Worm (Caenorhabditis elegans) whole organism, L3 larva: ENCODE results near the gene unc-2.

ENCODE experiments used
- R02D3.7 ChIP-seq: fragments of 150-350 bp; optimal IDR thresholded peaks from 2 replicates; lab custom pipeline; 2014; ENCODE audit warnings: missing biosample characterization, missing genetic modification characterization
- ZK546.5 ChIP-seq: sonication (generic microtip); optimal IDR thresholded peaks from 2 replicates; lab custom pipeline; 2017; ENCODE audit warnings: missing biosample characterization, missing genetic modification characterization
- ama-1 ChIP-seq: fragments of 150-350 bp; optimal IDR thresholded peaks from 2 replicates; lab custom pipeline; 2018
- ceh-82 ChIP-seq: fragments of 150-350 bp; optimal IDR thresholded peaks from 2 replicates; lab custom pipeline; 2014; ENCODE audit warnings: missing biosample characterization, missing genetic modification characterization
- ceh-9 ChIP-seq: sonication (generic microtip); optimal IDR thresholded peaks from 2 replicates; lab custom pipeline; 2018; ENCODE audit warnings: missing biosample characterization, missing genetic modification characterization
- egl-27 ChIP-seq: sonication (generic microtip); optimal IDR thresholded peaks from 4 replicates; lab custom pipeline; 2017; ENCODE audit warnings: missing biosample characterization, missing genetic modification reagents, missing genetic modification characterization
- egl-5 ChIP-seq: fragments of 150-350 bp; optimal IDR thresholded peaks from 2 replicates; lab custom pipeline; 2017; ENCODE audit warnings: missing biosample characterization, missing genetic modification reagents, missing genetic modification characterization, inconsistent platforms
- elt-2 ChIP-seq: sonication (generic microtip); optimal IDR thresholded peaks from 2 replicates; lab custom pipeline; 2016; ENCODE audit warnings: missing genetic modification reagents, mild to moderate bottlenecking, missing genetic modification characterization, missing compliant biosample characterization
- elt-3 ChIP-seq, 3 experiments: fragments of 150-350 bp in 1 of 3; sonication (generic microtip) in 2 of 3; optimal IDR thresholded peaks; 2 replicates in 2 of 3; 4 replicates in 1 of 3; lab custom pipeline; 2014 to 2017; ENCODE audit warnings: missing biosample characterization in 3 of 3, missing genetic modification characterization in 3 of 3
- fkh-10 ChIP-seq: sonication (generic microtip); optimal IDR thresholded peaks from 2 replicates; lab custom pipeline; 2017; ENCODE audit warnings: missing biosample characterization, missing genetic modification reagents, missing genetic modification characterization
- fkh-2 ChIP-seq: fragments of 150-350 bp; optimal IDR thresholded peaks from 2 replicates; lab custom pipeline; 2014; ENCODE audit warnings: missing biosample characterization, missing genetic modification reagents, missing genetic modification characterization
- fos-1 ChIP-seq: fragments of 150-350 bp; optimal IDR thresholded peaks from 2 replicates; lab custom pipeline; 2014; ENCODE audit warnings: missing biosample characterization, missing genetic modification characterization
- hmg-11 ChIP-seq: sonication (generic microtip); optimal IDR thresholded peaks from 2 replicates; lab custom pipeline; 2016; ENCODE audit warnings: missing genetic modification characterization, missing compliant biosample characterization
- jun-1 ChIP-seq: fragments of 150-350 bp; optimal IDR thresholded peaks from 2 replicates; lab custom pipeline; 2014; ENCODE audit warnings: missing biosample characterization, missing genetic modification reagents, missing genetic modification characterization
- lin-39 ChIP-seq: fragments of 150-350 bp; optimal IDR thresholded peaks from 2 replicates; lab custom pipeline; 2018; ENCODE audit warnings: missing biosample characterization, missing genetic modification reagents, missing genetic modification characterization
- lsy-12 ChIP-seq: sonication (generic microtip); optimal IDR thresholded peaks from 2 replicates; lab custom pipeline; 2016; ENCODE audit warnings: mild to moderate bottlenecking, missing genetic modification characterization, missing compliant biosample characterization
- mdl-1 ChIP-seq: fragments of 150-350 bp; optimal IDR thresholded peaks from 2 replicates; lab custom pipeline; 2014; ENCODE audit warnings: missing biosample characterization, missing genetic modification characterization
- mml-1 ChIP-seq: fragments of 150-350 bp; sonication (generic microtip); optimal IDR thresholded peaks from 3 replicates; lab custom pipeline; 2014; ENCODE audit warnings: missing biosample characterization, missing genetic modification characterization
- nhr-12 ChIP-seq: fragments of 150-350 bp; optimal IDR thresholded peaks from 2 replicates; lab custom pipeline; 2014; ENCODE audit warnings: missing biosample characterization, missing genetic modification characterization
- nhr-23 ChIP-seq: fragments of 150-350 bp; optimal IDR thresholded peaks from 2 replicates; lab custom pipeline; 2014; ENCODE audit warnings: missing biosample characterization, missing genetic modification reagents, missing genetic modification characterization
- nhr-237 ChIP-seq: fragments of 150-350 bp; optimal IDR thresholded peaks from 2 replicates; lab custom pipeline; 2014; ENCODE audit warnings: missing biosample characterization, missing genetic modification characterization
- nhr-25 ChIP-seq: sonication (generic microtip); optimal IDR thresholded peaks from 2 replicates; lab custom pipeline; 2017; ENCODE audit warnings: missing biosample characterization, missing genetic modification characterization
- nhr-28 ChIP-seq: fragments of 150-350 bp; optimal IDR thresholded peaks from 2 replicates; lab custom pipeline; 2014; ENCODE audit warnings: missing biosample characterization, missing genetic modification characterization
- nhr-43 ChIP-seq: sonication (generic microtip); optimal IDR thresholded peaks from 2 replicates; lab custom pipeline; 2016; ENCODE audit warnings: mild to moderate bottlenecking, missing genetic modification characterization, missing compliant biosample characterization; ENCODE audit not compliant: poor library complexity, severe bottlenecking
- nhr-76 ChIP-seq: fragments of 150-350 bp; sonication (generic microtip); optimal IDR thresholded peaks from 5 replicates; lab custom pipeline; 2014; ENCODE audit warnings: missing biosample characterization, missing genetic modification characterization
- pha-4 ChIP-seq: fragments of 150-350 bp; optimal IDR thresholded peaks from 2 replicates; lab custom pipeline; 2014; ENCODE audit warnings: missing biosample characterization, missing genetic modification reagents, missing genetic modification characterization
- pqm-1 ChIP-seq: fragments of 150-350 bp; optimal IDR thresholded peaks from 2 replicates; lab custom pipeline; 2017; ENCODE audit warnings: missing biosample characterization, missing genetic modification characterization, inconsistent platforms
- sea-2 ChIP-seq: fragments of 150-350 bp; sonication (generic microtip); optimal IDR thresholded peaks from 4 replicates; lab custom pipeline; 2014; ENCODE audit warnings: missing biosample characterization, missing genetic modification reagents, missing genetic modification characterization
- unc-39 ChIP-seq: sonication (generic microtip); optimal IDR thresholded peaks from 4 replicates; lab custom pipeline; 2017; ENCODE audit warnings: missing biosample characterization, missing genetic modification characterization
- unc-62 ChIP-seq: fragments of 150-350 bp; sonication (generic microtip); optimal IDR thresholded peaks from 4 replicates; lab custom pipeline; 2014; ENCODE audit warnings: missing biosample characterization, missing genetic modification reagents, missing genetic modification characterization
- zag-1 ChIP-seq: fragments of 150-350 bp; optimal IDR thresholded peaks from 2 replicates; lab custom pipeline; 2014; ENCODE audit warnings: missing biosample characterization, missing genetic modification characterization
- ztf-11 ChIP-seq: fragments of 150-350 bp; optimal IDR thresholded peaks from 2 replicates; lab custom pipeline; 2014; ENCODE audit warnings: missing biosample characterization, missing genetic modification characterization

unc-2 gene

DNA sequence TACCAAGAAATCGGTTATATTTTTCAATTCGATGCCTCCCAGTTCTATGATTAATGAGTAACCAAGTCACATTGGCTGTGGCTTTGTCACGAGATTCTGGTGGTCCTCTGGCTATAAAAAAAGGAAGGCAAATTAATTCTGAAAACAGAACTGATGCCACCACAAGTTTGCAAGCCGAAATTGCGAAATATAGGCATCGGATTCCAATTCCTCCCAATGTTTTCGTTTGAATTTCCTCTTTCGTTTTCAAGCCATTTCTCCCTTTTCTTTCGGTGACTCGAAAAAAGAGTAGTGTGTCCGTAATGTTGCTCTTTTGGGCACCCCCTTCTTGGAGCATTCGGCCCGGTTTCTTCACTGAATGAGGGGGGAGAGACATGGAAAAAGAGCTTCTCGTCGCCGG, 6.4 kb upstream of the unc-2 start, which contains the start of gene F55F1.2:
F55F1.2 (minus strand) TSS at position 376 of the 400 bp plus-strand sequence.
- TF ChIP-seq lin-39 (tag; lab: Kevin White, UChicago) (peak; percentile 55), hmg-11 (tag; lab: Kevin White, UChicago) (peak; percentile 41), unc-62 (no peak), ZK546.5 (tag; lab: Kevin White, UChicago) (no peak)

DNA sequence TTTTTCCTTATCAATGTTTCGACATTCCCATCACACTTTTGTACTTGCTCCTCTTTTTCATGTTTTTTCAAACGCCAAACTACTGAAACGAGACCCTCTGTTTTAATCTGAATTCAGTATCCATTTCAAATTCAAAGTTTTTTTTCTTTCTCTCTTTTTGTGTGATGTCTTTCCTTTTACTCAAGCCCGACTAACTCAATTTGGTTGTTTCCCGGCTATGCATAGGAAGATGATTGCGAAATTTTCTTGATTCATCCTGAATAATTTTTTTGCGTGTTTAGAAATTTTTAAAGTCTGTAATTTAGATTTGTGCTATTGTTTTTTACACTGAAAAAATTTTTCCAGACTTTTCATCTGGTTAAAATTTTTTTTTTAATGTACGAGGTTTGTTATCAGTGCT, 952 bp upstream of the unc-2 start:
- TF ChIP-seq elt-2 (no peak), nhr-76 (tag; lab: Kevin White, UChicago) (no peak), ztf-11 (tag; lab: Kevin White, UChicago) (no peak), pqm-1 (tag; lab: Kevin White, UChicago) (no peak), mdl-1 (tag; lab: Kevin White, UChicago) (no peak), ceh-82 (tag; lab: Kevin White, UChicago) (no peak), mml-1 (tag; lab: Kevin White, UChicago) (no peak), nhr-43 (tag; lab: Kevin White, UChicago) (no peak), jun-1 (tag; lab: Kevin White, UChicago) (no peak), zag-1 (tag; lab: Kevin White, UChicago) (no peak), egl-27 (tag; lab: Kevin White, UChicago) (no peak), nhr-28 (tag; lab: Kevin White, UChicago) (no peak), nhr-25 (no peak), nhr-12 (tag; lab: Kevin White, UChicago) (no peak), pha-4 (tag; lab: Kevin White, UChicago) (no peak), elt-3 (tag; optimal IDR thresholded peaks at IDR 0.05; lab: Kevin White, UChicago) (no peak), sea-2 (GFP tag; lab: Kevin White, UChicago) (no peak)
- TF ChIP-seq, all 47 proteins: peak for 0

ce11 chrX:2754036-2754941, 9.0 kb downstream of the unc-2 start:
- no peak for TF ChIP-seq unc-62
- peak; percentile 53 for TF ChIP-seq elt-2
- no peak for TF ChIP-seq nhr-237 (tag; lab: Kevin White, UChicago)
- no peak for TF ChIP-seq egl-5
- TF ChIP-seq lin-39 (tag; lab: Kevin White, UChicago): no peak
- no peak for TF ChIP-seq nhr-43 (tag; lab: Kevin White, UChicago)

DNA sequence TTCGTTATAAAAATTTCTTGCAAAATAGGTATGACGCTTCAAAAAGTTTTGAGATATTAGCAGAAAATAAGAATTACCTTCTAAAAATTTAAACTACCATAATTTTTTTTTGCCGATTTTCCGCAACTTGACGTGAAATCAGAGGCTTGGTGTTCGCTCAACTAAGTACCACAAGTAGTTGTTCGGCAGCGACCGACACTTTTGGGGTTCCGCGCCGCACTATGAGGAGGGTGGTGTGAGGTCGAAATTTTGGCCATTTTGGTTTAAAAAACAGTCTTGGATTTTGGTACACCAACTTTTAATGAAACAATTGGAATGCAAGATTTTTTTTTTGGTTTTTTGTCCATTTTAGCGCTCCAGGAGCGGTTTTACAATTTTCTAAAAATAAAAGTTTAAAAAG, 10.5 kb downstream of the unc-2 start:
- TF ChIP-seq pqm-1 (tag; lab: Kevin White, UChicago) (no peak), nhr-23 (no peak), ama-1 (lab: Kevin White, UChicago) (no peak), fos-1 (tag; lab: Kevin White, UChicago) (no peak), ceh-9 (no peak), nhr-76 (tag; lab: Kevin White, UChicago) (no peak), fkh-2 (tag; lab: Kevin White, UChicago) (no peak), fkh-10 (GFP tag; lab: Kevin White, UChicago) (no peak), pha-4 (tag; lab: Kevin White, UChicago) (no peak), unc-39 (tag; lab: Kevin White, UChicago) (no peak)

DNA sequence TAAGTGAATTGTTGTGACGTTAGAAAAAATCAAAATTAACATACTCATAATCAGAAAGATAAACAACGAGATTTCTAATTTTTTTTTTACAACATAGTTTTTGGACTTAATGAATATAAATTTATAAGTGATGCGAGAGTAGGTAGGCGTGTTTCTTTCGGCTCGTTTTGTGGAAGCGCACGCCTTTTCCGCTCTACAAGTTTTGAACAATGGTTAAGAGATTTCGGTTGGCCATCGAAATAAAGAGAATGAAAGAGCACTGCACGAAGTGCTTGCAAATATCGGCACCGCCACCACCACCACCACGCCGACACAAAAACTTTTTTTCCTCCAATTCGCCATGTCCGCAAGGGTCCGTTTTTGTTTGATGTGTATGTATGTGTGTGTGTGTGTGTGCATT, 14.4 kb downstream of the unc-2 start:
- no peak for TF ChIP-seq elt-3 (tag; optimal IDR thresholded peaks at IDR 0.05; lab: Kevin White, UChicago)
- TF ChIP-seq elt-2: no peak
- no peak for TF ChIP-seq zag-1 (tag; lab: Kevin White, UChicago)
- TF ChIP-seq pha-4 (tag; lab: Kevin White, UChicago): no peak
- TF ChIP-seq ceh-9: no peak
- no peak for TF ChIP-seq R02D3.7
- no peak for TF ChIP-seq lin-39 (tag; lab: Kevin White, UChicago)
- no peak for TF ChIP-seq lsy-12 (tag; lab: Kevin White, UChicago)
- TF ChIP-seq nhr-23: no peak
- no peak for TF ChIP-seq unc-39 (tag; lab: Kevin White, UChicago)
